Worm (Caenorhabditis elegans) whole organism, young adult: ENCODE data around the gene tbcc-1.

Experiments used
- B0261.1 ChIP-seq: sonication (generic microtip); optimal IDR thresholded peaks from 2 replicates; lab custom pipeline; 2016; ENCODE audit warnings: mild to moderate bottlenecking, missing genetic modification characterization, moderate library complexity, missing compliant biosample characterization
- B0336.3 ChIP-seq: fragments of 200-800 bp; sonication (Bioruptor generic); IDR thresholded peaks from 2 replicates; pipeline ENCODE4 v1.3.6; 2022; ENCODE audit warnings: missing genetic modification characterization, missing compliant biosample characterization
- C17E4.6 ChIP-seq: fragments of 200-800 bp; sonication (Bioruptor generic); IDR thresholded peaks from 2 replicates; pipeline ENCODE4 v1.3.6; 2022; ENCODE audit warnings: missing genetic modification reagents, missing genetic modification characterization, missing compliant biosample characterization
- D2030.7 ChIP-seq: fragments of 200-800 bp; sonication (Bioruptor generic); IDR thresholded peaks from 2 replicates; pipeline ENCODE4 v1.3.6; 2022; ENCODE audit warnings: missing genetic modification reagents, missing genetic modification characterization, missing compliant biosample characterization
- F22D6.2 ChIP-seq: sonication (generic microtip); optimal IDR thresholded peaks from 2 replicates; lab custom pipeline; 2016; ENCODE audit warnings: mild to moderate bottlenecking, missing genetic modification characterization, missing compliant biosample characterization
- F39B2.1 ChIP-seq: fragments of 200-800 bp; sonication (Bioruptor generic); IDR thresholded peaks from 2 replicates; pipeline ENCODE4 v1.3.6; 2022; ENCODE audit warnings: missing genetic modification reagents, missing genetic modification characterization, missing compliant biosample characterization
- F49E8.2 ChIP-seq: sonication (generic microtip); optimal IDR thresholded peaks from 3 replicates; lab custom pipeline; 2017; ENCODE audit warnings: missing genetic modification characterization, mild to moderate bottlenecking, missing compliant biosample characterization, antibody characterized with exemption, moderate library complexity; ENCODE audit not compliant: insufficient read depth
- F52B5.7 ChIP-seq: sonication (generic microtip); optimal IDR thresholded peaks from 2 replicates; lab custom pipeline; 2016; ENCODE audit warnings: mild to moderate bottlenecking, missing genetic modification characterization, missing compliant biosample characterization
- F57A8.1 ChIP-seq: fragments of 200-800 bp; sonication (Bioruptor generic); optimal IDR thresholded peaks from 2 replicates; lab custom pipeline; 2018; ENCODE audit warnings: mild to moderate bottlenecking, missing genetic modification characterization, moderate library complexity, missing compliant biosample characterization
- F57C9.4 ChIP-seq: sonication (generic microtip); optimal IDR thresholded peaks from 2 replicates; lab custom pipeline; 2017; ENCODE audit warnings: mild to moderate bottlenecking, missing genetic modification characterization, missing compliant biosample characterization
- K11D2.4 ChIP-seq: fragments of 200-800 bp; sonication (Bioruptor generic); IDR thresholded peaks from 2 replicates; pipeline ENCODE4 v1.3.6; 2022; ENCODE audit warnings: missing genetic modification reagents, missing genetic modification characterization, missing compliant biosample characterization
- T26A5.8 ChIP-seq: sonication (generic microtip); optimal IDR thresholded peaks from 2 replicates; lab custom pipeline; 2016; ENCODE audit warnings: missing genetic modification characterization, missing compliant biosample characterization
- Y53G8AR.9 ChIP-seq: fragments of 200-800 bp; sonication (Bioruptor generic); conservative IDR thresholded peaks from 2 replicates; pipeline ENCODE4 v1.3.6; 2022; ENCODE audit warnings: missing genetic modification reagents, missing genetic modification characterization, missing compliant biosample characterization
- Y56A3A.18 ChIP-seq: fragments of 200-800 bp; sonication (Bioruptor generic); IDR thresholded peaks from 2 replicates; pipeline ENCODE4 v1.3.6; 2022; ENCODE audit warnings: missing genetic modification reagents, missing genetic modification characterization, missing compliant biosample characterization
- ama-1 ChIP-seq, 3 experiments: fragments of 150-350 bp in 1 of 3; sonication (generic microtip) in 2 of 3; optimal IDR thresholded peaks; 2 replicates each; lab custom pipeline; 2014 to 2018; ENCODE audit warnings: missing biosample characterization in 2 of 3, missing genetic modification characterization in 2 of 3, missing genetic modification reagents in 2 of 3
- attf-3 ChIP-seq: fragments of 200-800 bp; sonication (Bioruptor generic); conservative IDR thresholded peaks from 2 replicates; pipeline ENCODE4 v1.3.6; 2022; ENCODE audit warnings: missing genetic modification reagents, missing genetic modification characterization, missing compliant biosample characterization
- attf-6 ChIP-seq: fragments of 200-800 bp; sonication (Bioruptor generic); IDR thresholded peaks from 2 replicates; pipeline ENCODE4 v1.3.6; 2022; ENCODE audit warnings: missing genetic modification reagents, missing genetic modification characterization, missing compliant biosample characterization
- bed-2 ChIP-seq: fragments of 200-800 bp; sonication (Bioruptor generic); IDR thresholded peaks from 2 replicates; pipeline ENCODE4 v1.3.6; 2022; ENCODE audit warnings: missing genetic modification reagents, missing genetic modification characterization, missing compliant biosample characterization
- cebp-1 ChIP-seq, 2 experiments: fragments of 200-800 bp in 1 of 2; sonication (Bioruptor generic) in 1 of 2; sonication (generic microtip) in 1 of 2; IDR thresholded peaks in 1 of 2; optimal IDR thresholded peaks in 1 of 2; 2 replicates each; pipeline versions ENCODE4 v1.3.6 to Lab custom; 2017 to 2022; ENCODE audit warnings: missing compliant biosample characterization in 2 of 2, missing genetic modification characterization in 2 of 2, mild to moderate bottlenecking in 1 of 2, missing genetic modification reagents in 1 of 2, moderate library complexity in 1 of 2
- ceh-40 ChIP-seq: fragments of 200-800 bp; sonication (Bioruptor generic); IDR thresholded peaks from 2 replicates; pipeline ENCODE4 v1.3.6; 2022; ENCODE audit warnings: missing genetic modification characterization, missing compliant biosample characterization
- ceh-58 ChIP-seq: fragments of 200-800 bp; sonication (Bioruptor generic); IDR thresholded peaks from 2 replicates; pipeline ENCODE4 v1.3.6; 2022; ENCODE audit warnings: missing genetic modification characterization, missing compliant biosample characterization
- ceh-91 ChIP-seq: fragments of 200-800 bp; sonication (Bioruptor generic); IDR thresholded peaks from 2 replicates; pipeline ENCODE4 v1.3.6; 2022; ENCODE audit warnings: missing genetic modification reagents, missing genetic modification characterization, missing compliant biosample characterization
- chd-7 ChIP-seq: sonication (generic microtip); optimal IDR thresholded peaks from 2 replicates; lab custom pipeline; 2016; ENCODE audit warnings: mild to moderate bottlenecking, missing genetic modification characterization, moderate library complexity, missing compliant biosample characterization
- die-1 ChIP-seq: sonication (generic microtip); optimal IDR thresholded peaks from 2 replicates; lab custom pipeline; 2016; ENCODE audit warnings: missing genotype, mild to moderate bottlenecking, missing genetic modification characterization, missing compliant biosample characterization
- ekl-4 ChIP-seq: fragments of 200-800 bp; sonication (Bioruptor generic); IDR thresholded peaks from 2 replicates; pipeline ENCODE4 v1.3.6; 2022; ENCODE audit warnings: missing genetic modification reagents, missing genetic modification characterization, missing compliant biosample characterization
- him-1 ChIP-seq: sonication (generic microtip); optimal IDR thresholded peaks from 2 replicates; lab custom pipeline; 2016; ENCODE audit warnings: missing genotype, missing genetic modification reagents, missing genetic modification characterization, missing compliant biosample characterization
- let-607 ChIP-seq, 2 experiments: fragments of 200-800 bp in 1 of 2; sonication (Bioruptor generic) in 1 of 2; sonication (generic microtip) in 1 of 2; optimal IDR thresholded peaks; 2 replicates each; lab custom pipeline; 2016 to 2018; ENCODE audit warnings: mild to moderate bottlenecking in 2 of 2, missing compliant biosample characterization in 2 of 2, missing genetic modification characterization in 2 of 2, moderate library complexity in 2 of 2, missing genotype in 1 of 2
- lin-40 ChIP-seq: sonication (generic microtip); optimal IDR thresholded peaks from 2 replicates; lab custom pipeline; 2016; ENCODE audit warnings: missing genetic modification characterization, mild to moderate bottlenecking, missing compliant biosample characterization, missing genotype, missing genetic modification reagents
- lin-54 ChIP-seq: fragments of 200-800 bp; sonication (Bioruptor generic); optimal IDR thresholded peaks from 2 replicates; lab custom pipeline; 2018; ENCODE audit warnings: mild to moderate bottlenecking, missing genetic modification characterization, missing compliant biosample characterization
- lsl-1 ChIP-seq: fragments of 200-800 bp; sonication (Bioruptor generic); optimal IDR thresholded peaks from 2 replicates; lab custom pipeline; 2018; ENCODE audit warnings: mild to moderate bottlenecking, missing genetic modification characterization, moderate library complexity, missing compliant biosample characterization
- mel-28 ChIP-seq: sonication (generic microtip); optimal IDR thresholded peaks from 2 replicates; lab custom pipeline; 2016; ENCODE audit warnings: borderline replicate concordance, mild to moderate bottlenecking, missing genetic modification characterization, missing compliant biosample characterization
- mes-4 ChIP-seq: sonication (generic microtip); optimal IDR thresholded peaks from 2 replicates; lab custom pipeline; 2016; ENCODE audit warnings: missing genotype, missing genetic modification characterization, missing compliant biosample characterization
- mxl-1 ChIP-seq: sonication (generic microtip); optimal IDR thresholded peaks from 2 replicates; lab custom pipeline; 2016; ENCODE audit warnings: missing genetic modification characterization, missing compliant biosample characterization
- nfyb-1 ChIP-seq: fragments of 200-800 bp; sonication (Bioruptor generic); IDR thresholded peaks from 2 replicates; pipeline ENCODE4 v1.3.6; 2022; ENCODE audit warnings: missing genetic modification reagents, missing genetic modification characterization, missing compliant biosample characterization
- nhr-27 ChIP-seq: fragments of 200-800 bp; sonication (Bioruptor generic); optimal IDR thresholded peaks from 2 replicates; lab custom pipeline; 2018; ENCODE audit warnings: mild to moderate bottlenecking, missing genetic modification characterization, moderate library complexity, missing compliant biosample characterization
- pha-4 ChIP-seq: fragments of 150-350 bp; sonication (generic microtip); optimal IDR thresholded peaks from 2 replicates; lab custom pipeline; 2014; ENCODE audit warnings: missing biosample characterization, missing genetic modification reagents, missing genetic modification characterization
- sdz-38 ChIP-seq: sonication (generic microtip); optimal IDR thresholded peaks from 2 replicates; lab custom pipeline; 2016; ENCODE audit warnings: missing genotype, missing genetic modification characterization, missing compliant biosample characterization
- sea-2 ChIP-seq: fragments of 200-800 bp; sonication (Bioruptor generic); IDR thresholded peaks from 2 replicates; pipeline ENCODE4 v1.3.6; 2022; ENCODE audit warnings: missing genetic modification characterization, missing compliant biosample characterization
- snpc-1.3 ChIP-seq: sonication (generic microtip); optimal IDR thresholded peaks from 2 replicates; lab custom pipeline; 2017; ENCODE audit warnings: missing genetic modification characterization, mild to moderate bottlenecking, missing compliant biosample characterization, antibody characterized with exemption, moderate library complexity, missing genotype, missing genetic modification reagents; ENCODE audit not compliant: insufficient read depth
- snpc-4 ChIP-seq, 5 experiments: fragments of 150-350 bp in 1 of 5; sonication (generic microtip) in 4 of 5; optimal IDR thresholded peaks; 2 replicates each; lab custom pipeline; 2014 to 2018; ENCODE audit warnings: missing genetic modification characterization in 5 of 5, missing biosample characterization in 3 of 5, antibody characterized with exemption in 2 of 5, mild to moderate bottlenecking in 2 of 5, missing compliant biosample characterization in 2 of 5, missing genotype in 2 of 5, moderate library complexity in 2 of 5, missing genetic modification reagents in 1 of 5
- somi-1 ChIP-seq: fragments of 200-800 bp; sonication (Bioruptor generic); optimal IDR thresholded peaks from 2 replicates; lab custom pipeline; 2018; ENCODE audit warnings: mild to moderate bottlenecking, missing genetic modification characterization, missing compliant biosample characterization
- unc-130 ChIP-seq: sonication (generic microtip); optimal IDR thresholded peaks from 2 replicates; lab custom pipeline; 2016; ENCODE audit warnings: missing genetic modification reagents, missing genetic modification characterization, missing compliant biosample characterization
- unc-62 ChIP-seq: fragments of 150-350 bp; optimal IDR thresholded peaks from 2 replicates; lab custom pipeline; 2014; ENCODE audit warnings: missing biosample characterization, missing genetic modification reagents, missing genetic modification characterization
- xnd-1 ChIP-seq: sonication (generic microtip); optimal IDR thresholded peaks from 2 replicates; lab custom pipeline; 2016; ENCODE audit warnings: missing genotype, missing genetic modification reagents, missing genetic modification characterization, missing compliant biosample characterization
- zfh-2 ChIP-seq: fragments of 200-800 bp; sonication (Bioruptor generic); conservative IDR thresholded peaks from 2 replicates; pipeline ENCODE4 v1.3.6; 2022; ENCODE audit warnings: missing genetic modification reagents, missing genetic modification characterization, missing compliant biosample characterization
- ztf-26 ChIP-seq: sonication (generic microtip); optimal IDR thresholded peaks from 2 replicates; lab custom pipeline; 2017; ENCODE audit warnings: missing genetic modification characterization, missing compliant biosample characterization

The tbcc-1 gene

ce11 chrIII:2811410-2811809, 23.2 kb downstream of the tbcc-1 start:
- TF ChIP-seq cebp-1 (GFP tag; IDR thresholded peaks at IDR 0.05; lab: Robert Waterston, UW) (no peak), cebp-1 (tag; optimal IDR thresholded peaks at IDR 0.05; lab: Kevin White, UChicago) (peak; percentile 43), B0261.1 (tag; lab: Kevin White, UChicago) (peak; percentile 4), T26A5.8 (tag; lab: Kevin White, UChicago) (peak; percentile 19), ceh-58 (GFP tag; lab: Robert Waterston, UW) (0 out of 2 replicates have a peak, but pooled peaks have one; percentile 63), ceh-40 (GFP tag; lab: Robert Waterston, UW) (0 out of 2 replicates have a peak, but pooled peaks have one; percentile 17), somi-1 (no peak), xnd-1 (tag; lab: Kevin White, UChicago) (peak; percentile 7), attf-6 (0 out of 2 replicates have a peak, but pooled peaks have one; percentile 13), ceh-91 (GFP tag; lab: Robert Waterston, UW) (0 out of 2 replicates have a peak, but pooled peaks have one; percentile 31), F39B2.1 (GFP tag; lab: Robert Waterston, UW) (no peak), let-607 (tag; optimal IDR thresholded peaks at IDR 0.05; lab: Kevin White, UChicago) (no peak), lin-54 (GFP tag; lab: Kevin White, UChicago) (peak; percentile 21), ama-1 (optimal IDR thresholded peaks at IDR 0.05; lab: Kevin White, UChicago) (no peak), ama-1 (GFP tag; optimal IDR thresholded peaks at IDR 0.05; lab: Kevin White, UChicago) (peak in 1 of 2 experiments; percentile 14), sdz-38 (no peak), F57A8.1 (no peak), F49E8.2 (tag; lab: Kevin White, UChicago) (peak; percentile 69), unc-62 (no peak), pha-4 (tag; lab: Kevin White, UChicago) (no peak), lsl-1 (GFP tag; lab: Kevin White, UChicago) (peak; percentile 19), snpc-1.3 (tag; lab: Kevin White, UChicago) (no peak), F52B5.7 (tag; lab: Kevin White, UChicago) (peak; percentile 89), Y56A3A.18 (peak; percentile 56; the same call in 1 of the 2 replicates), bed-2 (no peak), K11D2.4 (GFP tag; lab: Robert Waterston, UW) (no peak), B0336.3 (peak; percentile 67; the same call in 1 of the 2 replicates), sea-2 (GFP tag; lab: Robert Waterston, UW) (no peak), chd-7 (tag; lab: Kevin White, UChicago) (peak; percentile 82), zfh-2 (GFP tag; lab: Robert Waterston, UW) (no peak), attf-3 (no peak), ekl-4 (GFP tag; lab: Robert Waterston, UW) (peak; percentile 56), Y53G8AR.9 (GFP tag; lab: Robert Waterston, UW) (0 out of 2 replicates have a peak, but pooled peaks have one; percentile 42), mxl-1 (tag; lab: Kevin White, UChicago) (peak; percentile 18), unc-130 (peak; percentile 39), mes-4 (tag; lab: Kevin White, UChicago) (peak; percentile 48), D2030.7 (GFP tag; lab: Robert Waterston, UW) (peak; percentile 42; the same call in 1 of the 2 replicates), snpc-4 (GFP tag; optimal IDR thresholded peaks at IDR 0.05; lab: Kevin White, UChicago) (no peak), snpc-4 (tag; optimal IDR thresholded peaks at IDR 0.05; lab: Kevin White, UChicago) (peak in 2 of 4 experiments; percentile 27 to 37), him-1 (tag; lab: Kevin White, UChicago) (peak; percentile 84), nhr-27 (peak; percentile 49), ztf-26 (tag; lab: Kevin White, UChicago) (no peak), die-1 (tag; lab: Kevin White, UChicago) (peak; percentile 37), mel-28 (no peak), nfyb-1 (GFP tag; lab: Robert Waterston, UW) (peak; percentile 24; the same call in 1 of the 2 replicates), lin-40 (tag; lab: Kevin White, UChicago) (peak; percentile 19), F57C9.4 (tag; lab: Kevin White, UChicago) (peak; percentile 45), C17E4.6 (GFP tag; lab: Robert Waterston, UW) (0 out of 2 replicates have a peak, but pooled peaks have one; percentile 26), F22D6.2 (tag; lab: Kevin White, UChicago) (no peak)
